Worm (Caenorhabditis elegans): Measurements from ENCODE around the gene F02D8.4.

ce11 chrV:15013328-15013727, 28.6 kb downstream of the F02D8.4 start:
- TF ChIP-seq skn-1 (tag; optimal IDR thresholded peaks at IDR 0.05) (no peak), unc-62 (GFP tag; optimal IDR thresholded peaks at IDR 0.05) (no peak), lin-13 (GFP tag; optimal IDR thresholded peaks at IDR 0.05) (no peak), nhr-10 (tag; optimal IDR thresholded peaks at IDR 0.05) (no peak), R02D3.7 (tag; optimal IDR thresholded peaks at IDR 0.05) (no peak), unc-55 (GFP tag; optimal IDR thresholded peaks at IDR 0.05) (no peak), nhr-77 (tag; optimal IDR thresholded peaks at IDR 0.05) (no peak), gmeb-1 (tag; optimal IDR thresholded peaks at IDR 0.05) (no peak), nhr-129 (tag; optimal IDR thresholded peaks at IDR 0.05) (no peak), aly-2 (tag; optimal IDR thresholded peaks at IDR 0.05) (no peak)

Data from whole organism, L2 larva.